Worm (Caenorhabditis elegans) whole organism, young adult: Measurements from ENCODE around the gene T02H6.6.

Experiments
- B0019.2 ChIP-seq: fragments of 200-800 bp; sonication (Bioruptor generic); conservative IDR thresholded peaks from 2 replicates; pipeline ENCODE4 v1.3.6; 2022; ENCODE audit warnings: missing genetic modification reagents, missing genetic modification characterization, missing compliant biosample characterization
- B0261.1 ChIP-seq: sonication (generic microtip); optimal IDR thresholded peaks from 2 replicates; lab custom pipeline; 2016; ENCODE audit warnings: mild to moderate bottlenecking, missing genetic modification characterization, moderate library complexity, missing compliant biosample characterization
- C06A6.2 ChIP-seq: fragments of 200-800 bp; sonication (Bioruptor generic); conservative IDR thresholded peaks from 2 replicates; pipeline ENCODE4 v1.3.6; 2022; ENCODE audit warnings: missing genetic modification characterization, missing compliant biosample characterization
- F10E7.11 ChIP-seq: sonication (generic microtip); optimal IDR thresholded peaks from 2 replicates; lab custom pipeline; 2017; ENCODE audit warnings: mild to moderate bottlenecking, missing genetic modification characterization, moderate library complexity, missing compliant biosample characterization
- F37B4.10 ChIP-seq: fragments of 200-800 bp; sonication (Bioruptor generic); IDR thresholded peaks from 2 replicates; pipeline ENCODE4 v1.3.6; 2022; ENCODE audit warnings: missing genetic modification characterization, missing compliant biosample characterization
- F55B11.4 ChIP-seq: sonication (generic microtip); optimal IDR thresholded peaks from 2 replicates; lab custom pipeline; 2016; ENCODE audit warnings: missing compliant biosample characterization, missing genetic modification characterization, borderline replicate concordance; ENCODE audit not compliant: insufficient read depth
- K11D2.4 ChIP-seq: fragments of 200-800 bp; sonication (Bioruptor generic); IDR thresholded peaks from 2 replicates; pipeline ENCODE4 v1.3.6; 2022; ENCODE audit warnings: missing genetic modification reagents, missing genetic modification characterization, missing compliant biosample characterization
- K12H6.12 ChIP-seq: fragments of 200-800 bp; sonication (Bioruptor generic); optimal IDR thresholded peaks from 2 replicates; lab custom pipeline; 2018; ENCODE audit warnings: mild to moderate bottlenecking, missing genetic modification characterization, missing compliant biosample characterization
- T07F8.4 ChIP-seq: sonication (generic microtip); optimal IDR thresholded peaks from 2 replicates; lab custom pipeline; 2016; ENCODE audit warnings: mild to moderate bottlenecking, missing genetic modification characterization, moderate library complexity, missing compliant biosample characterization
- Y79H2A.3 ChIP-seq: fragments of 200-800 bp; sonication (Bioruptor generic); conservative IDR thresholded peaks from 2 replicates; pipeline ENCODE4 v1.3.6; 2022; ENCODE audit warnings: missing genetic modification reagents, missing genetic modification characterization, missing compliant biosample characterization
- Y95B8A.8 ChIP-seq: fragments of 200-800 bp; sonication (Bioruptor generic); IDR thresholded peaks from 2 replicates; pipeline ENCODE4 v1.3.6; 2022; ENCODE audit warnings: missing genetic modification reagents, missing genetic modification characterization, missing compliant biosample characterization
- akir-1 ChIP-seq: fragments of 200-800 bp; sonication (Bioruptor generic); optimal IDR thresholded peaks from 2 replicates; lab custom pipeline; 2018; ENCODE audit warnings: mild to moderate bottlenecking, missing genetic modification characterization, moderate library complexity, missing compliant biosample characterization
- aptf-3 ChIP-seq: fragments of 200-800 bp; sonication (Bioruptor generic); IDR thresholded peaks from 2 replicates; pipeline ENCODE4 v1.3.6; 2022; ENCODE audit warnings: missing genetic modification characterization, missing compliant biosample characterization
- attf-5 ChIP-seq: fragments of 200-800 bp; sonication (Bioruptor generic); optimal IDR thresholded peaks from 2 replicates; lab custom pipeline; 2018; ENCODE audit warnings: mild to moderate bottlenecking, missing genetic modification characterization, missing compliant biosample characterization
- attf-6 ChIP-seq: fragments of 200-800 bp; sonication (Bioruptor generic); IDR thresholded peaks from 2 replicates; pipeline ENCODE4 v1.3.6; 2022; ENCODE audit warnings: missing genetic modification reagents, missing genetic modification characterization, missing compliant biosample characterization
- ceh-58 ChIP-seq: fragments of 200-800 bp; sonication (Bioruptor generic); IDR thresholded peaks from 2 replicates; pipeline ENCODE4 v1.3.6; 2022; ENCODE audit warnings: missing genetic modification characterization, missing compliant biosample characterization
- egl-44 ChIP-seq: fragments of 200-800 bp; sonication (Bioruptor generic); IDR thresholded peaks from 2 replicates; pipeline ENCODE4 v1.3.6; 2022; ENCODE audit warnings: missing genetic modification reagents, missing genetic modification characterization, missing compliant biosample characterization
- ets-4 ChIP-seq: fragments of 200-800 bp; sonication (Bioruptor generic); optimal IDR thresholded peaks from 2 replicates; lab custom pipeline; 2018; ENCODE audit warnings: mild to moderate bottlenecking, missing genetic modification characterization, missing compliant biosample characterization
- him-1 ChIP-seq: sonication (generic microtip); optimal IDR thresholded peaks from 2 replicates; lab custom pipeline; 2016; ENCODE audit warnings: missing genotype, missing genetic modification reagents, missing genetic modification characterization, missing compliant biosample characterization
- hmg-20 ChIP-seq: fragments of 200-800 bp; sonication (Bioruptor generic); IDR thresholded peaks from 2 replicates; pipeline ENCODE4 v1.3.6; 2022; ENCODE audit warnings: missing genetic modification reagents, missing genetic modification characterization, missing compliant biosample characterization
- hsf-1 ChIP-seq: fragments of 200-800 bp; sonication (Bioruptor generic); IDR thresholded peaks from 2 replicates; pipeline ENCODE4 v1.3.6; 2022; ENCODE audit warnings: missing genetic modification reagents, missing genetic modification characterization, missing compliant biosample characterization
- lag-1 ChIP-seq: fragments of 200-800 bp; sonication (Bioruptor generic); IDR thresholded peaks from 2 replicates; pipeline ENCODE4 v1.3.6; 2022; ENCODE audit warnings: missing genetic modification reagents, missing genetic modification characterization, missing compliant biosample characterization
- let-607 ChIP-seq, 2 experiments: fragments of 200-800 bp in 1 of 2; sonication (Bioruptor generic) in 1 of 2; sonication (generic microtip) in 1 of 2; optimal IDR thresholded peaks; 2 replicates each; lab custom pipeline; 2016 to 2018; ENCODE audit warnings: mild to moderate bottlenecking in 2 of 2, missing compliant biosample characterization in 2 of 2, missing genetic modification characterization in 2 of 2, moderate library complexity in 2 of 2, missing genotype in 1 of 2
- lin-26 ChIP-seq: fragments of 200-800 bp; sonication (Bioruptor generic); IDR thresholded peaks from 2 replicates; pipeline ENCODE4 v1.3.6; 2022; ENCODE audit warnings: missing genetic modification reagents, missing genetic modification characterization, missing compliant biosample characterization
- madf-8 ChIP-seq: fragments of 200-800 bp; sonication (Bioruptor generic); conservative IDR thresholded peaks from 2 replicates; pipeline ENCODE4 v1.3.6; 2022; ENCODE audit warnings: missing genetic modification reagents, missing genetic modification characterization, missing compliant biosample characterization
- mcd-1 ChIP-seq: fragments of 200-800 bp; sonication (Bioruptor generic); IDR thresholded peaks from 2 replicates; pipeline ENCODE4 v1.3.6; 2022; ENCODE audit warnings: missing genetic modification reagents, missing genetic modification characterization, missing compliant biosample characterization
- nfya-1 ChIP-seq: sonication (generic microtip); optimal IDR thresholded peaks from 2 replicates; lab custom pipeline; 2017; ENCODE audit warnings: antibody characterized with exemption, missing compliant biosample characterization, missing genetic modification characterization, borderline replicate concordance; ENCODE audit not compliant: insufficient read depth
- nhr-179 ChIP-seq: sonication (generic microtip); optimal IDR thresholded peaks from 2 replicates; lab custom pipeline; 2016; ENCODE audit warnings: mild to moderate bottlenecking, missing genetic modification characterization, missing compliant biosample characterization
- sdz-38 ChIP-seq: sonication (generic microtip); optimal IDR thresholded peaks from 2 replicates; lab custom pipeline; 2016; ENCODE audit warnings: missing genotype, missing genetic modification characterization, missing compliant biosample characterization
- sea-2 ChIP-seq: fragments of 200-800 bp; sonication (Bioruptor generic); IDR thresholded peaks from 2 replicates; pipeline ENCODE4 v1.3.6; 2022; ENCODE audit warnings: missing genetic modification characterization, missing compliant biosample characterization
- somi-1 ChIP-seq: fragments of 200-800 bp; sonication (Bioruptor generic); optimal IDR thresholded peaks from 2 replicates; lab custom pipeline; 2018; ENCODE audit warnings: mild to moderate bottlenecking, missing genetic modification characterization, missing compliant biosample characterization
- sptf-2 ChIP-seq: fragments of 200-800 bp; sonication (Bioruptor generic); optimal IDR thresholded peaks from 2 replicates; lab custom pipeline; 2018; ENCODE audit warnings: mild to moderate bottlenecking, missing genetic modification characterization, missing compliant biosample characterization
- ztf-28 ChIP-seq: fragments of 200-800 bp; sonication (Bioruptor generic); IDR thresholded peaks from 2 replicates; pipeline ENCODE4 v1.3.6; 2022; ENCODE audit warnings: missing genetic modification reagents, missing genetic modification characterization, missing compliant biosample characterization

Gene T02H6.6

ce11 chrII:674116-674515, 9.5 kb upstream of the T02H6.6 start, which contains the start of gene Y39F10C.3 (continued):
- TF ChIP-seq lag-1 (GFP tag; lab: Robert Waterston, UW): no peak

ce11 chrII:675303-675702, 8.3 kb upstream of the T02H6.6 start, which contains the start of gene Y39F10C.1:
Gene Y39F10C.1 (plus strand): TSS chrII:675603.
- no peak for TF ChIP-seq Y95B8A.8
- TF ChIP-seq attf-5 (GFP tag; lab: Kevin White, UChicago): no peak
- TF ChIP-seq madf-8 (GFP tag; lab: Robert Waterston, UW): no peak
- TF ChIP-seq, all 124 proteins: peak for 0

ce11 chrII:675822-676221, 7.7 kb upstream of the T02H6.6 start:
- TF ChIP-seq sptf-2 (GFP tag; lab: Kevin White, UChicago): no peak

- no peak for TF ChIP-seq T07F8.4
- no peak for TF ChIP-seq F10E7.11
- TF ChIP-seq him-1: no peak
- no peak for TF ChIP-seq F55B11.4 (tag; lab: Kevin White, UChicago)
Measured at ce11 chrII:678581-678980, 5.0 kb upstream of the T02H6.6 start, which contains the start of gene T02H6.9. Gene T02H6.9 (plus strand): TSS chrII:678881.

DNA sequence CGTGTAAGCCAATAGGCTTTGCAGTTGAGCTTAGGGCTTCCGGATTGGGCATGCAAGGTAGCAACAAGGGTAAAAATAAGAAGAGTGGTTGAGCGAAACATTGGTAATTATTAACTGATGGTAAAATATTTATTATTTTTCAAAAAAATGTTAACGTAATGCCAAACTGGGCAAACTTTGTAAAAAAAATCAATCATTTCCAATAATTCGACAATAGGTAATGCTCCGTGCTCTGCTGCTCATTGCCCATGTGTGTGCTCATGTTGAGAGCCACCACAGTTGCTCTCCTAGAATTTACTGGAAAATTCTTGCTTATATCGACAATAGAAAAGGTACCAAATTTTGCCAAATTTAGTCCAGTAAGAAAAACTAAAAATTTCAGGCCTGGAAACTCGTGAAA, 3.0 kb upstream of the T02H6.6 start, which contains the start of the genes T02H6.10 and T02H6.8:
Gene T02H6.10, minus strand, starts transcription at position 101 of the 400 bp plus-strand sequence.
Gene T02H6.8, plus strand, starts transcription at position 221 of the 400 bp plus-strand sequence.
- TF ChIP-seq mcd-1 (GFP tag; lab: Robert Waterston, UW) (no peak), attf-6 (GFP tag; lab: Robert Waterston, UW) (no peak)

ce11 chrII:682326-682725, 1.2 kb upstream of the T02H6.6 start, which contains the start of gene T02H6.7:
Gene T02H6.7 (plus strand): TSS chrII:682626.
- no peak for TF ChIP-seq F37B4.10 (GFP tag; lab: Robert Waterston, UW)
- no peak for TF ChIP-seq nfya-1 (tag; lab: Kevin White, UChicago)
- TF ChIP-seq T07F8.4: no peak
- no peak for TF ChIP-seq let-607 (tag; optimal IDR thresholded peaks at IDR 0.05; lab: Kevin White, UChicago)
- no peak for TF ChIP-seq somi-1 (GFP tag; lab: Kevin White, UChicago)
- TF ChIP-seq B0019.2 (GFP tag; lab: Robert Waterston, UW): no peak
- no peak for TF ChIP-seq sdz-38 (tag; lab: Kevin White, UChicago)
- TF ChIP-seq aptf-3 (GFP tag; lab: Robert Waterston, UW): no peak
- TF ChIP-seq attf-5 (GFP tag; lab: Kevin White, UChicago): no peak
- no peak for TF ChIP-seq Y79H2A.3 (GFP tag; lab: Robert Waterston, UW)
- no peak for TF ChIP-seq C06A6.2
- no peak for TF ChIP-seq hmg-20 (GFP tag; lab: Robert Waterston, UW)
- no peak for TF ChIP-seq K11D2.4 (GFP tag; lab: Robert Waterston, UW)
- no peak for TF ChIP-seq ceh-58 (GFP tag; lab: Robert Waterston, UW)
- TF ChIP-seq K12H6.12 (tag; lab: Kevin White, UChicago): no peak
- no peak for TF ChIP-seq ztf-28

- no peak for TF ChIP-seq akir-1 (GFP tag; lab: Kevin White, UChicago)
- TF ChIP-seq egl-44: no peak
- TF ChIP-seq lin-26: no peak
- no peak for TF ChIP-seq nhr-179 (tag; lab: Kevin White, UChicago)
- TF ChIP-seq sea-2 (GFP tag; lab: Robert Waterston, UW): no peak
- TF ChIP-seq him-1: no peak
- TF ChIP-seq hsf-1: no peak
- no peak for TF ChIP-seq ets-4
- no peak for TF ChIP-seq B0261.1 (tag; lab: Kevin White, UChicago)
Measured at ce11 chrII:684811-685210, 1.2 kb downstream of the T02H6.6 start, which contains the start of gene T02H6.5. Gene T02H6.5 (plus strand): TSS chrII:685111.
